Worm (Caenorhabditis elegans): ENCODE measurements around the gene btb-12.
"Not testable (repeated sequence)": the region's sequence is repeated elsewhere in the genome, so short reads cannot be mapped to it uniquely, and the experiment has no call there.

The btb-12 gene

ce11 chrII:1635969-1636368 is 19.0 kb upstream of the btb-12 start:
- no peak for TF ChIP-seq dao-5 (tag; optimal IDR thresholded peaks at IDR 0.05)
- no peak for TF ChIP-seq him-1 (tag; optimal IDR thresholded peaks at IDR 0.05)
- TF ChIP-seq W03F9.2 (tag; optimal IDR thresholded peaks at IDR 0.05) = no peak

- not testable (repeated sequence) for TF ChIP-seq dao-5, W03F9.2, him-1 (tag; optimal IDR thresholded peaks at IDR 0.05)
These were observed 18.6 kb upstream of the btb-12 start, which contains the start of gene srg-20 for ce11 chrII:1636392-1636791. srg-20 (plus strand) TSS chrII:1636692.

DNA sequence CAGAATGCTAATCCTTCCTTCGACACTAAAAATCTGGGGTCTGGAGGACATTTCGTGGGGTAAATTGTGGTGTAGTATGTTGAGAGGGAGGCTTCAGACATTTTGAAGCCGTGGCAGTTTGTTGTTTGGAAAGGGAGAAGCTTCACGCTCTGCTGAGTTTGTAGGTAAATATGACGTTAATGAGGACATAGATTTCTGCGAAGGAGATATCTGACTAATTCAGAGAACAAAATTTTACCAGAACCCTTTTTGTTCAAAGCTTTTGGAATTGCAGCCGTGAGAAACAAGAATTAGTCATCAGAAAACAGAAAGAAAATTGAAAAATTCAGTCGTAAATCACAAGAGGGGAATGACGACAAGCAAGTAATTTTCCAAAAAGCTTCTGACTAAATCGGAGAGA is 14.5 kb upstream of the btb-12 start, which contains the start of gene srh-72:
Gene srh-72, minus strand, starts transcription at position 101 of the 400 bp plus-strand sequence.
- no peak for TF ChIP-seq him-1 (tag; optimal IDR thresholded peaks at IDR 0.05)
- TF ChIP-seq W03F9.2 (tag; optimal IDR thresholded peaks at IDR 0.05) = no peak

DNA sequence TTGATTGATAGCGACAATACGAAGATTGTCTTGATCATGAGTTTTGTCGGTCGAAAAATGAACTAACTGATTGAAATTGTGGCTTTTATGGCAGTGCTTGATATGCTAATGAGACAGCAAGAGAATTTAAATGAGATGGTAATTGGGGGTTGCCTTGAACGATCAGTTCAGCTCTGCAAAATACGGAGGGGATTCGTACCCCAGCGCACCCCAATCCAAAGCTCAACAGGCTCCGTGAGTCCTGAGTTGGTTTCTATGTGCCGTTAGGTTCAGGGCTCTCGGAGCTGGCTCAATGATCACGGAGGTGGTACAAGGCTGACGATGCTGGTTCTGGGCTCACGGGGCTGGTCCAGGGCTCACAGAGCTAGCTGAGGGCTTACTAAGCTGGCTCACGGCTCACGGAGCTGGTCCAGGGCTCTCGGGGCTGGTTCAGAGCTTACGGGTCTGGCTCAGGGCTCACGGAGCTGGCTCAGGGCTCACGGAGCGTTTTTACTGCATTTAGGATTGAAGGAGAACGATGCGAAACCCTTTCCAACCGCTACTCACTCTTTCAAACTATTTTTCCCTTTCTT is 10.2 kb upstream of the btb-12 start, which contains the start of gene ZC204.6:
Gene ZC204.6, minus strand, starts transcription at position 51 of the 572 bp plus-strand sequence.
- TF ChIP-seq W03F9.2 (tag; optimal IDR thresholded peaks at IDR 0.05) = no peak

DNA sequence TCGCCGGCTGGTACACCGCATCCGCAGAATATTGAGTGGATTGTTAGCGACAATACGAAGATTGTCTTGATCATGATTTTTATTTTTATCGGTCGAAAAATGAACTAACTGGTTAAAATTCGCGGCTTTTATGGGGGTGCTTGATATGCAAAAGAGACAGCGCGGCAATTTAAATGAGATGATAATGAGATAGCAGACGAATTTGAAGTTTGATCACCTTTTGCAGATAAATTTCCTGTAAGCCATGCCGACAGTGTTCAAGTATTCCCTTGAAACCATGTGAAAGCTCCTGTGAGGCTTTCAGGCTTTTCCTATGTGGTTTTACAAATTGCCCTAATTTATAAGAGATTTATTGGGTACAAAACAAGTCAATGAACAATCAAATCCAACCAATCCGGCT is 8.8 kb upstream of the btb-12 start, which contains the start of gene ZC204.17:
Gene ZC204.17, minus strand, starts transcription at position 101 of the 400 bp plus-strand sequence.
- no peak for TF ChIP-seq W03F9.2 (tag; optimal IDR thresholded peaks at IDR 0.05)
- TF ChIP-seq him-1 (tag; optimal IDR thresholded peaks at IDR 0.05) = no peak
- TF ChIP-seq dao-5 (tag; optimal IDR thresholded peaks at IDR 0.05) = no peak

ce11 chrII:1648768-1649167 is 6.2 kb upstream of the btb-12 start, which contains the start of gene fbxb-21:
fbxb-21 (minus strand) TSS chrII:1648868.
- TF ChIP-seq him-1 (tag; optimal IDR thresholded peaks at IDR 0.05) (no peak), W03F9.2 (tag; optimal IDR thresholded peaks at IDR 0.05) (no peak), dao-5 (tag; optimal IDR thresholded peaks at IDR 0.05) (no peak)

- no peak for TF ChIP-seq W03F9.2 (tag; optimal IDR thresholded peaks at IDR 0.05)
- no peak for TF ChIP-seq dao-5 (tag; optimal IDR thresholded peaks at IDR 0.05)
- no peak for TF ChIP-seq him-1 (tag; optimal IDR thresholded peaks at IDR 0.05)
These were observed 4.5 kb upstream of the btb-12 start, which contains the start of gene fbxb-20 for ce11 chrII:1650502-1650901. fbxb-20 (minus strand) TSS chrII:1650602.

ce11 chrII:1651804-1652203 is 3.2 kb upstream of the btb-12 start, which contains the start of gene fbxb-16:
fbxb-16 (minus strand) TSS chrII:1651904.
- TF ChIP-seq dao-5 (tag; optimal IDR thresholded peaks at IDR 0.05) (no peak), W03F9.2 (tag; optimal IDR thresholded peaks at IDR 0.05) (no peak), him-1 (tag; optimal IDR thresholded peaks at IDR 0.05) (no peak)

DNA sequence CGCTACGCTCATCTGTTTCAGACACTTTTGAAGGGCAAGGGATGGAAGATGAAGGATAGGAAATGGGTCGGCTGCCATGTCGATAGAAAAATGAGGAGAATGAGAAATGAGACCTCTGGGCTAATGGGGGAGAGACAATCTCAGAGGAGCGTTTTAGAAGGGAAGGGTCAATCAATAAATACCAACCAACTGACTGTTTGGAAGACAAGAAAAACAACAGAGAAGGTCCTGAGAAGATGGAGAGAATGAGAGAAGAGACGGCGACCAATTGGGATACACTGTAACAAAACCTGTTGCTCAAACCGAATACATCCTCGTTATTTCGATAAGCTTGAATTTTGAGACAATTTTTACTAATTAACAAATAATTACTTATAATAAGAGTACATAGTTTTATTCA is 1.6 kb upstream of the btb-12 start, which contains the start of gene fbxb-15:
Gene fbxb-15, minus strand, starts transcription at position 101 of the 400 bp plus-strand sequence.
- no peak for TF ChIP-seq him-1 (tag; optimal IDR thresholded peaks at IDR 0.05)

DNA sequence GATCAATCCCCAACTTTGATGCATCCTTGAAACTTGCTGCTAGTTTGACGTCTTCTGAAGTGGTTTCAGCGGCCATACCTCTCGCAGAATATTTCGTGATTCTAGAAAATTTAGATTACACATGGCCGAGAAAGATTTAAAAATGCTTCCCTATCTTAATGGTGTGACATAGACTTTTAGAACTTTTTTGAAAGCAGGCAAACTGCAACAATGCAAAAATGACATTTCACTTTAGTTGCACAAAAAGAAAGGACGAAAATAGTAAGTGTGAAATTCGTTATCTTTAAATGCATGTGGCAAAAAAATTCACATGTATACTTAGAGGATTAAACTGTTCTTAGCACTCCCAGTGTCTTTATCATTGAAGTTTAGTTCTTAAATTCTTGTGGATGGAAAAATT is 2.2 kb downstream of the btb-12 start, which contains the start of gene ZC204.12:
Gene ZC204.12, minus strand, starts transcription at position 101 of the 400 bp plus-strand sequence.
- TF ChIP-seq W03F9.2 (tag; optimal IDR thresholded peaks at IDR 0.05) (no peak), dao-5 (tag; optimal IDR thresholded peaks at IDR 0.05) (no peak), him-1 (tag; optimal IDR thresholded peaks at IDR 0.05) (no peak)

DNA sequence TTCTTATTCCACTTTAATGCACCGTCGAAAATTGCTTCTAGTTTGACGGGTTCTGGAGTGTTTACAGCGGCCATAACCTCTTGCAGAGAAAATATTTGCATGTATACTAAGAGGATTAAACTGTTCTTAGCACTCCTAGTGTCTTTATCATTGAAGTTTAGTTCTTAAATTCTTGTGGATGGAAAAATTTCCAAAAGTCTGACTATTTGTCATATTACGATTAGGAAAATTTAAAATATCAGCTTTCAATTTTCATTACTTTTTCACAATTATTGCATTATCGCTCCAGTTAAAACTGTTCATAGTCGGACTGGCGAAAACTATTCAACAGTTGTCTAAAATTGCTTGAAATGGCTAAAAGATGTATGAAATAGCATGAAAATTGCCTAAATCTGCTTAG is 5.9 kb downstream of the btb-12 start, which contains the start of gene ZC204.13:
Gene ZC204.13, minus strand, starts transcription at position 101 of the 400 bp plus-strand sequence.
- TF ChIP-seq W03F9.2, him-1, dao-5 (tag; optimal IDR thresholded peaks at IDR 0.05): not testable (repeated sequence)

DNA sequence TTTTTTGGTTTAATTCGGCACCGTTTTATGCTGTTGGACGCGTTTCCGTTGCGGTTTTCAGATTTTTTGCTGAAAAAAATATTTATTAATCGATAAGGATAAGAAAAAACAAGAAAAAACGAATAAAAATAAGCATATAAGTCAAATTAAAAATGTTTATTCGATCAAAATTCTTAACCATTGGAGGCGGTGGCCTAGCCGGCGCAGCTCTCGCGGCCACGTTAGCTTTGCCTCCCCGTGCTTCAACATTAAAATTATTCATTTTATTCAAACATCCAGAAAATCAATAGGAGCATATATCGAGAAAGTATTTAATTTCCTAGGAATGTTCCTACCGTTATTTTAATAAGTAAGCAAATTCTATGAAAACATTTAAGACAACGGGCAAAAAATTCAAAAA is 7.9 kb downstream of the btb-12 start, which contains the start of gene ZC204.14:
Gene ZC204.14, minus strand, starts transcription at position 69 of the 400 bp plus-strand sequence.
- TF ChIP-seq him-1 (tag; optimal IDR thresholded peaks at IDR 0.05) (no peak), W03F9.2 (tag; optimal IDR thresholded peaks at IDR 0.05) (no peak), dao-5 (tag; optimal IDR thresholded peaks at IDR 0.05) (no peak)

DNA sequence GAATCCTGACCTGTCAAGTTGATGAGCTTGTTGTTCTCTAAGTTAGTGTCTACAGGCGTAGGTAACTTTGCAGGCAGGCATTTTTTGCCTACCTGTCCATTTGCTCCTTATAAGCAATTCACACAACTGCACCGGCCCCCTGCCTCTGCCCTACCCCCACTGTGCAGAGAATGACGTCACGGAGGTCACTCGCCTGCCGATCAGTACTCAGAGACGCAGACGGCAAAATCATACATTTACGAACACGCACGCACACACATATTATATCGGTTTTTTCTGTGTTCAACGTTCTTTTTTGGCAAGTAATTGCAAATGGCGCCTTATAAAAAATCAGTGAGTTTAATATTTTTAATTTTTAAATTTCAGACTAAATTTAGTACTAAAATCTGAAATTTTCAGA is 8.5 kb downstream of the btb-12 start, which contains the start of gene duxl-1:
Gene duxl-1, plus strand, starts transcription at position 184 of the 400 bp plus-strand sequence.
- TF ChIP-seq dao-5 (tag; optimal IDR thresholded peaks at IDR 0.05) (no peak), W03F9.2 (tag; optimal IDR thresholded peaks at IDR 0.05) (no peak), him-1 (tag; optimal IDR thresholded peaks at IDR 0.05) (no peak)

- TF ChIP-seq him-1 (tag; optimal IDR thresholded peaks at IDR 0.05) = no peak
- no peak for TF ChIP-seq dao-5 (tag; optimal IDR thresholded peaks at IDR 0.05)
- no peak for TF ChIP-seq W03F9.2 (tag; optimal IDR thresholded peaks at IDR 0.05)
These were observed 11.0 kb downstream of the btb-12 start, which contains the start of gene srlf-29 for ce11 chrII:1666025-1666424. srlf-29 (plus strand) TSS chrII:1666325.
